Fruit fly (Drosophila melanogaster) whole organism, pupa: ENCODE measurements around the gene Pph13.

ENCODE experiments used
- CG10348 ChIP-seq: fragments of 200-800 bp; sonication (Bioruptor generic); IDR thresholded peaks from 2 replicates; pipeline ENCODE4 v1.3.6; 2022; ENCODE audit warnings: missing biosample characterization, missing genetic modification characterization
- CG12605 ChIP-seq: fragments of 200-800 bp; sonication (Bioruptor generic); IDR thresholded peaks from 2 replicates; pipeline ENCODE4 v1.3.6; 2022; ENCODE audit warnings: missing biosample characterization, missing genetic modification characterization
- CG13204 ChIP-seq: fragments of 200-800 bp; sonication (Bioruptor generic); optimal IDR thresholded peaks from 2 replicates; lab custom pipeline; 2018; ENCODE audit warnings: missing biosample characterization, mild to moderate bottlenecking, missing genetic modification characterization, moderate library complexity
- CG14655 ChIP-seq: fragments of 200-800 bp; sonication (Bioruptor generic); optimal IDR thresholded peaks from 3 replicates; lab custom pipeline; 2017; ENCODE audit warnings: mild to moderate bottlenecking, missing biosample characterization, missing genetic modification reagents, missing genetic modification characterization
- CG15710 ChIP-seq: fragments of 200-800 bp; sonication (Bioruptor generic); optimal IDR thresholded peaks from 2 replicates; lab custom pipeline; 2018; ENCODE audit warnings: missing biosample characterization, mild to moderate bottlenecking, missing genetic modification characterization, moderate library complexity
- CG17806 ChIP-seq: fragments of 200-800 bp; sonication (Bioruptor generic); optimal IDR thresholded peaks from 2 replicates; lab custom pipeline; 2018; ENCODE audit warnings: missing biosample characterization, mild to moderate bottlenecking, missing genetic modification characterization, moderate library complexity
- CG32121 ChIP-seq: fragments of 200-800 bp; sonication (Bioruptor generic); IDR thresholded peaks from 2 replicates; pipeline ENCODE4 v1.3.6; 2022; ENCODE audit warnings: missing biosample characterization, missing genetic modification characterization
- CG34367 ChIP-seq: fragments of 200-800 bp; sonication (Bioruptor generic); optimal IDR thresholded peaks from 2 replicates; lab custom pipeline; 2018; ENCODE audit warnings: missing biosample characterization, mild to moderate bottlenecking, missing genetic modification characterization
- CG4496 ChIP-seq: fragments of 200-800 bp; sonication (Bioruptor generic); IDR thresholded peaks from 3 replicates; pipeline ENCODE4 v1.3.6; 2022; ENCODE audit warnings: missing biosample characterization, missing genetic modification characterization
- CG8159 ChIP-seq: fragments of 200-800 bp; sonication (Bioruptor generic); optimal IDR thresholded peaks from 3 replicates; lab custom pipeline; 2018; ENCODE audit warnings: missing biosample characterization, mild to moderate bottlenecking, missing genetic modification characterization, moderate library complexity
- CG8301 ChIP-seq: fragments of 200-800 bp; sonication (Bioruptor generic); optimal IDR thresholded peaks from 2 replicates; lab custom pipeline; 2018; ENCODE audit warnings: missing biosample characterization, mild to moderate bottlenecking, missing genetic modification characterization
- CG9948 ChIP-seq: fragments of 200-800 bp; sonication (Bioruptor generic); optimal IDR thresholded peaks from 2 replicates; lab custom pipeline; 2018; ENCODE audit warnings: missing biosample characterization, mild to moderate bottlenecking, missing genetic modification characterization, moderate library complexity
- D1 ChIP-seq: fragments of 200-800 bp; sonication (Bioruptor generic); optimal IDR thresholded peaks from 2 replicates; lab custom pipeline; 2018; ENCODE audit warnings: missing biosample characterization, mild to moderate bottlenecking, missing genetic modification characterization, moderate library complexity
- EcR ChIP-seq: fragments of 200-800 bp; sonication (Bioruptor generic); optimal IDR thresholded peaks from 3 replicates; lab custom pipeline; 2019; ENCODE audit warnings: missing biosample characterization, missing genetic modification characterization, mild to moderate bottlenecking, moderate library complexity, missing genetic modification reagents
- Ets98B ChIP-seq: fragments of 200-800 bp; sonication (Bioruptor generic); IDR thresholded peaks from 2 replicates; pipeline ENCODE4 v1.3.6; 2022; ENCODE audit warnings: missing biosample characterization, missing genetic modification characterization
- Pif1A ChIP-seq: fragments of 200-800 bp; sonication (Bioruptor generic); optimal IDR thresholded peaks from 3 replicates; lab custom pipeline; 2016; ENCODE audit warnings: missing biosample characterization, missing genetic modification characterization
- Pif1B ChIP-seq: fragments of 200-800 bp; sonication (Bioruptor generic); optimal IDR thresholded peaks from 3 replicates; lab custom pipeline; 2016; ENCODE audit warnings: missing biosample characterization, missing genetic modification characterization
- Snoo ChIP-seq: fragments of 200-800 bp; sonication (Bioruptor generic); optimal IDR thresholded peaks from 3 replicates; lab custom pipeline; 2017; ENCODE audit warnings: missing biosample characterization, mild to moderate bottlenecking, missing genetic modification characterization, inconsistent platforms
- fd96Ca ChIP-seq: fragments of 200-800 bp; sonication (Bioruptor generic); IDR thresholded peaks from 3 replicates; pipeline ENCODE4 v1.3.6; 2022; ENCODE audit warnings: missing biosample characterization, missing genetic modification characterization
- gl ChIP-seq: fragments of 200-800 bp; sonication (Bioruptor generic); optimal IDR thresholded peaks from 2 replicates; lab custom pipeline; 2018; ENCODE audit warnings: missing biosample characterization, mild to moderate bottlenecking, missing genetic modification characterization
- rn ChIP-seq: fragments of 200-800 bp; sonication (Bioruptor generic); IDR thresholded peaks from 2 replicates; pipeline ENCODE4 v1.3.6; 2022; ENCODE audit warnings: missing biosample characterization, missing genetic modification characterization

The Pph13 gene

dm6 chr2L:563314-563713 lies 14.0 kb upstream of the Pph13 start:
- TF ChIP-seq Pif1A (GFP tag; lab: Kevin White, UChicago), result no peak
- no peak for TF ChIP-seq CG17806 (tag; lab: Kevin White, UChicago)
- no peak; the same call in 1 of the 2 replicates for TF ChIP-seq CG12605 (GFP tag; lab: Robert Waterston, UW)
- TF ChIP-seq gl (tag; lab: Kevin White, UChicago), result no peak
- no peak for TF ChIP-seq Snoo (tag; lab: Kevin White, UChicago)
- TF ChIP-seq CG13204 (GFP tag; lab: Kevin White, UChicago), result no peak
- TF ChIP-seq CG9948 (tag; lab: Kevin White, UChicago), result no peak
- TF ChIP-seq CG10348, result no peak
- TF ChIP-seq CG34367 (tag; lab: Kevin White, UChicago), result no peak
- TF ChIP-seq CG15710 (tag; lab: Kevin White, UChicago), result no peak
- no peak for TF ChIP-seq D1
- TF ChIP-seq rn (GFP tag; lab: Robert Waterston, UW), result no peak
- TF ChIP-seq fd96Ca (GFP tag; lab: Robert Waterston, UW), result peak; percentile 67; the same call in 2 of the 3 replicates
- TF ChIP-seq CG32121 (GFP tag; lab: Robert Waterston, UW), result peak; percentile 51
- no peak for TF ChIP-seq CG14655 (GFP tag; lab: Kevin White, UChicago)
- TF ChIP-seq Ets98B (GFP tag; lab: Robert Waterston, UW), result peak; percentile 32
- TF ChIP-seq CG8159 (tag; lab: Kevin White, UChicago), result no peak
- peak; percentile 75 for TF ChIP-seq EcR (GFP tag; lab: Kevin White, UChicago)
- TF ChIP-seq Pif1B (GFP tag; lab: Kevin White, UChicago), result no peak
- no peak for TF ChIP-seq CG8301 (tag; lab: Kevin White, UChicago)
- TF ChIP-seq CG4496 (GFP tag; lab: Robert Waterston, UW), result peak; percentile 31; the same call in 1 of the 3 replicates

dm6 chr2L:563769-564550 lies 13.3 kb upstream of the Pph13 start, which contains the start of the genes uncNacbeta and CG2794:
Gene uncNacbeta, minus strand, starts transcription at chr2L:563819.
Gene CG2794, plus strand, starts transcription at chr2L:564163.
- TF ChIP-seq CG8301 (tag; lab: Kevin White, UChicago) (no peak), D1 (no peak), fd96Ca (GFP tag; lab: Robert Waterston, UW) (0 out of 3 replicates have a peak, but pooled peaks have one; percentile 22), CG15710 (tag; lab: Kevin White, UChicago) (no peak), CG9948 (tag; lab: Kevin White, UChicago) (no peak), CG14655 (GFP tag; lab: Kevin White, UChicago) (no peak), CG4496 (GFP tag; lab: Robert Waterston, UW) (peak; percentile 32; the same call in 1 of the 3 replicates), CG34367 (tag; lab: Kevin White, UChicago) (no peak), EcR (GFP tag; lab: Kevin White, UChicago) (no peak), gl (tag; lab: Kevin White, UChicago) (no peak)

- no peak for TF ChIP-seq D1
- no peak for TF ChIP-seq CG8301 (tag; lab: Kevin White, UChicago)
- no peak for TF ChIP-seq CG13204 (GFP tag; lab: Kevin White, UChicago)
- peak; percentile 7 for TF ChIP-seq CG17806 (tag; lab: Kevin White, UChicago)
- TF ChIP-seq CG15710 (tag; lab: Kevin White, UChicago), result peak; percentile 34
Measured at dm6 chr2L:568030-568429, 9.3 kb upstream of the Pph13 start, which contains the start of the genes Nle and Sf3b1. Gene Nle, minus strand, starts transcription at chr2L:568121. Gene Sf3b1, plus strand, starts transcription at chr2L:568340.

dm6 chr2L:574226-574625 lies 3.1 kb upstream of the Pph13 start, which contains the start of the genes Ipk2 and cold:
Gene Ipk2, minus strand, starts transcription at chr2L:574264.
Gene cold, plus strand, starts transcription at chr2L:574291.
- TF ChIP-seq CG15710 (tag; lab: Kevin White, UChicago) (peak; percentile 74), CG34367 (tag; lab: Kevin White, UChicago) (peak; percentile 39), CG12605 (GFP tag; lab: Robert Waterston, UW) (peak; percentile 66), EcR (GFP tag; lab: Kevin White, UChicago) (no peak), CG17806 (tag; lab: Kevin White, UChicago) (peak; percentile 51), CG8301 (tag; lab: Kevin White, UChicago) (no peak), CG9948 (tag; lab: Kevin White, UChicago) (peak; percentile 57), Pif1B (GFP tag; lab: Kevin White, UChicago) (no peak), CG8159 (tag; lab: Kevin White, UChicago) (peak; percentile 73), D1 (no peak), CG4496 (GFP tag; lab: Robert Waterston, UW) (peak; percentile 76; the same call in 2 of the 3 replicates), rn (GFP tag; lab: Robert Waterston, UW) (peak; percentile 37), CG13204 (GFP tag; lab: Kevin White, UChicago) (no peak), Pif1A (GFP tag; lab: Kevin White, UChicago) (no peak), Ets98B (GFP tag; lab: Robert Waterston, UW) (peak; percentile 54), gl (tag; lab: Kevin White, UChicago) (peak; percentile 8), CG14655 (GFP tag; lab: Kevin White, UChicago) (no peak), CG32121 (GFP tag; lab: Robert Waterston, UW) (peak; percentile 65), Snoo (tag; lab: Kevin White, UChicago) (peak; percentile 79), CG10348 (no peak), fd96Ca (GFP tag; lab: Robert Waterston, UW) (peak; percentile 72)
